Worm (Caenorhabditis elegans): Measurements from ENCODE around the gene B0403.3.
A peak's percentile ranks its signal among the peaks of the same experiment; 100 is the strongest.

B0403.3 gene

ce11 chrX:7068400-7068799 lies 5.3 kb upstream of the B0403.3 start, which contains the start of gene pdi-6 (continued):
- TF ChIP-seq lin-13 (GFP tag; optimal IDR thresholded peaks at IDR 0.05) = peak; percentile 94
- TF ChIP-seq F26F4.8 (GFP tag; conservative IDR thresholded peaks at IDR 0.05) = no peak
- TF ChIP-seq spr-1 (tag; optimal IDR thresholded peaks at IDR 0.05) = peak; percentile 58
- peak; percentile 73 for TF ChIP-seq nhr-25 (tag; optimal IDR thresholded peaks at IDR 0.05; ENCODE audit: borderline replicate concordance, insufficient read depth)
- TF ChIP-seq Y75B8A.6 (GFP tag; IDR thresholded peaks at IDR 0.05) = 0 out of 2 replicates have a peak, but pooled peaks have one; percentile 49
- no peak for TF ChIP-seq dmd-8 (GFP tag; IDR thresholded peaks at IDR 0.05)
- TF ChIP-seq mdt-29 (GFP tag; IDR thresholded peaks at IDR 0.05) = no peak
- TF ChIP-seq dpl-1 (GFP tag; optimal IDR thresholded peaks at IDR 0.05) = peak; percentile 82
- no peak for TF ChIP-seq egl-43 (GFP tag; IDR thresholded peaks at IDR 0.05)
- TF ChIP-seq lir-3 (tag; optimal IDR thresholded peaks at IDR 0.05) = no peak
- TF ChIP-seq zfp-3 (GFP tag; conservative IDR thresholded peaks at IDR 0.05) = peak; percentile 73; the same call in 1 of the 2 replicates
- TF ChIP-seq lin-15B (tag; optimal IDR thresholded peaks at IDR 0.05) = peak; percentile 86
- no peak for TF ChIP-seq ZK546.5 (tag; optimal IDR thresholded peaks at IDR 0.05)
- no peak for TF ChIP-seq saeg-2 (GFP tag; IDR thresholded peaks at IDR 0.05)
- TF ChIP-seq ZK337.2 (GFP tag; IDR thresholded peaks at IDR 0.05) = 0 out of 2 replicates have a peak, but pooled peaks have one; percentile 59
- TF ChIP-seq F37D6.2 (tag; optimal IDR thresholded peaks at IDR 0.05) = peak; percentile 66
- 0 out of 2 replicates have a peak, but pooled peaks have one; percentile 70 for TF ChIP-seq D1046.2 (GFP tag; IDR thresholded peaks at IDR 0.05)
- peak in 1 of 2 experiments; percentile 5 for TF ChIP-seq daf-16 (GFP tag; optimal IDR thresholded peaks at IDR 0.05)
- TF ChIP-seq daf-16 (tag; optimal IDR thresholded peaks at IDR 0.05) = peak; percentile 54
- TF ChIP-seq dmd-9 (GFP tag; IDR thresholded peaks at IDR 0.05) = peak; percentile 96
- TF ChIP-seq hif-1 (tag; optimal IDR thresholded peaks at IDR 0.05) = peak; percentile 26 to 86
- TF ChIP-seq pha-4 (GFP tag; IDR thresholded peaks at IDR 0.05) = no peak
- TF ChIP-seq pha-4 (tag; optimal IDR thresholded peaks at IDR 0.05) = no peak
- peak; percentile 27 for TF ChIP-seq zfp-2 (tag; optimal IDR thresholded peaks at IDR 0.05)
- no peak for TF ChIP-seq daf-19 (GFP tag; conservative IDR thresholded peaks at IDR 0.05)
- no peak for TF ChIP-seq nhr-102 (tag; optimal IDR thresholded peaks at IDR 0.05)
- peak; percentile 83 for TF ChIP-seq ceh-44 (GFP tag; IDR thresholded peaks at IDR 0.05)
- TF ChIP-seq tra-1 (GFP tag; IDR thresholded peaks at IDR 0.05) = peak; percentile 81
- peak; percentile 90 for TF ChIP-seq hlh-30 (tag; optimal IDR thresholded peaks at IDR 0.05; ENCODE audit: insufficient read depth)
- peak; percentile 51 to 82 for TF ChIP-seq mdl-1 (tag; optimal IDR thresholded peaks at IDR 0.05)
- TF ChIP-seq ama-1 (optimal IDR thresholded peaks at IDR 0.05) = no peak
- 0 out of 2 replicates have a peak, but pooled peaks have one; percentile 39 for TF ChIP-seq mxl-2 (GFP tag; conservative IDR thresholded peaks at IDR 0.05)
- peak; percentile 95 for TF ChIP-seq mep-1 (tag; optimal IDR thresholded peaks at IDR 0.05)
- no peak for TF ChIP-seq attf-4 (tag; optimal IDR thresholded peaks at IDR 0.05)
- TF ChIP-seq zip-11 (GFP tag; IDR thresholded peaks at IDR 0.05) = no peak
- no peak for TF ChIP-seq fos-1 (tag; optimal IDR thresholded peaks at IDR 0.05)
- no peak for TF ChIP-seq aly-2 (tag; optimal IDR thresholded peaks at IDR 0.05)

- TF ChIP-seq set-16 (GFP tag; IDR thresholded peaks at IDR 0.05) = peak; percentile 55; the same call in 1 of the 2 replicates
- TF ChIP-seq mes-2 (tag; optimal IDR thresholded peaks at IDR 0.05; ENCODE audit: poor library complexity, severe bottlenecking) = peak; percentile 0
- TF ChIP-seq daf-8 (GFP tag; IDR thresholded peaks at IDR 0.05) = no peak
- peak; percentile 13 for TF ChIP-seq aha-1 (tag)
These were observed 4.3 kb upstream of the B0403.3 start for ce11 chrX:7067250-7067958.

All from whole organism, L4 larva.